Fruit fly (Drosophila melanogaster): ENCODE results near the gene CG3679.
A peak's percentile ranks its signal among the peaks of the same experiment; 100 is the strongest.

The CG3679 gene

DNA sequence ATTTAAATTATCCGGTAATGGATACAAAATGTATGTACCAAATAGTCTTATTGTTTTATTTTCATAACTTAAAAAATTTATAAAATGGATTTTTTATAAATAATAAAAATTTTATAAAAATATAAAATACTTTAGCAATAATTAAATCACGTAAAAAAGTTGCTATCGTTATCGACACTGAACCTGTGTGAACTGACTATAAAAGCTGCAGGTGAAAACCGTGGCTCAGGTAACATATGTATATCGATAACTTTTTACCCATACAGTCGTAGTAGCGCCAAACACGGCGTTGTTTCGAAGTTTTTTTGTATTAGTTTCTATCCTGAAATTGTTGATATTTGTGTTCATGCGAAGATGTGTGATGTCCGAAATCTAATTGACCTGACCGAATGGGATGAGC is at the start of gene CG3679:
CG3679 (plus strand) TSS at position 235 of the 400 bp plus-strand sequence.
- TF ChIP-seq fd85E (GFP tag; optimal IDR thresholded peaks at IDR 0.05) (no peak), CG3032 (tag; optimal IDR thresholded peaks at IDR 0.05) (peak; percentile 7)

DNA sequence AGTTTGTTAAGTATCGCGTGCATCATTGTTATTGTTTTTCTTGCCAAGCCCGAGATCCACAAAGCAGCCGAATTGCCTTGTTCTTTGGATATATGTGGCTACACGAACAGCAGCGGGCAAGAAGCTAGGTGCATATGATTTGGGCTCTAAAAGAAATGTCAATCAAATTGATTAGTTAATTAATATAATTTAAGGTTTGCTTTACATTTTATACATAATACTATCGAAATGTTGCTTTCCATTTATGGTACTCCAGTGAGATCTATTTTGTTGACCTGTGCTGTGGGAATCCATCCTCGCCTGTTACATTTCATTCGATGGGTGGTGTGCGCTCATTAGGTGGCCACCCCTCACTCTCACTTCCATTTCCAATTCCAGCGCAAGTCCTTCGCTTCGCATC is 40.3 kb upstream of the CG3679 start:
- TF ChIP-seq Ets21C (GFP tag; optimal IDR thresholded peaks at IDR 0.05): peak; percentile 18
- TF ChIP-seq CG3919 (GFP tag; optimal IDR thresholded peaks at IDR 0.05): peak; percentile 65
- peak; percentile 65 for TF ChIP-seq CG10669 (GFP tag; optimal IDR thresholded peaks at IDR 0.05)
- peak; percentile 55 for TF ChIP-seq CG1621 (tag; optimal IDR thresholded peaks at IDR 0.05)
- TF ChIP-seq Gug (GFP tag; IDR thresholded peaks at IDR 0.05): no peak; the same call in 1 of the 2 replicates
- peak; percentile 60 for TF ChIP-seq CG3032 (tag; optimal IDR thresholded peaks at IDR 0.05)
- TF ChIP-seq Hr4 (GFP tag; optimal IDR thresholded peaks at IDR 0.05): peak; percentile 49
- peak; percentile 53 for TF ChIP-seq topi (GFP tag; optimal IDR thresholded peaks at IDR 0.05)
- TF ChIP-seq CG6163 (GFP tag; IDR thresholded peaks at IDR 0.05): peak; percentile 79
- peak; percentile 90 for TF ChIP-seq Eip78C (GFP tag)
- TF ChIP-seq CG34406 (GFP tag; optimal IDR thresholded peaks at IDR 0.05): peak; percentile 56
- peak; percentile 58; the same call in 2 of the 3 replicates for TF ChIP-seq CG8119 (GFP tag; IDR thresholded peaks at IDR 0.05)
- TF ChIP-seq CG8319 (GFP tag; optimal IDR thresholded peaks at IDR 0.05): peak; percentile 40
- peak; percentile 60 for TF ChIP-seq Sox102F (GFP tag; optimal IDR thresholded peaks at IDR 0.05)
- peak; percentile 59 for TF ChIP-seq cyc (GFP tag; optimal IDR thresholded peaks at IDR 0.05)
- TF ChIP-seq dsx (GFP tag; optimal IDR thresholded peaks at IDR 0.05; ENCODE audit: poor library complexity, severe bottlenecking): peak; percentile 64
- peak; percentile 62 for TF ChIP-seq pdm3 (GFP tag; optimal IDR thresholded peaks at IDR 0.05)
- TF ChIP-seq CG11762 (GFP tag; optimal IDR thresholded peaks at IDR 0.05; ENCODE audit: insufficient read depth): peak; percentile 29
- peak; percentile 66 for TF ChIP-seq CG15336 (GFP tag; IDR thresholded peaks at IDR 0.05)
- TF ChIP-seq lz (GFP tag; optimal IDR thresholded peaks at IDR 0.05): peak; percentile 54
- TF ChIP-seq CG11294 (GFP tag; IDR thresholded peaks at IDR 0.05): no peak
- TF ChIP-seq vri (GFP tag; optimal IDR thresholded peaks at IDR 0.05): peak; percentile 26
- TF ChIP-seq fd85E (GFP tag; optimal IDR thresholded peaks at IDR 0.05): no peak
- TF ChIP-seq Sox14 (GFP tag; optimal IDR thresholded peaks at IDR 0.05): peak; percentile 28
- TF ChIP-seq CG6854 (GFP tag; optimal IDR thresholded peaks at IDR 0.05): peak; percentile 6
- peak; percentile 55 for TF ChIP-seq CG32006 (GFP tag; optimal IDR thresholded peaks at IDR 0.05)
- peak; percentile 61 for TF ChIP-seq Met (GFP tag; optimal IDR thresholded peaks at IDR 0.05)
- TF ChIP-seq fkh (GFP tag; optimal IDR thresholded peaks at IDR 0.05): no peak
- peak; percentile 50 for TF ChIP-seq CG10631 (GFP tag; optimal IDR thresholded peaks at IDR 0.05)
- peak; percentile 66 for TF ChIP-seq Ets96B (tag; optimal IDR thresholded peaks at IDR 0.05)
- TF ChIP-seq eg (GFP tag; IDR thresholded peaks at IDR 0.05): peak; percentile 42; the same call in 2 of the 3 replicates
- peak; percentile 60 for TF ChIP-seq achi (GFP tag; optimal IDR thresholded peaks at IDR 0.05)
- TF ChIP-seq CG7368 (GFP tag; optimal IDR thresholded peaks at IDR 0.05): peak; percentile 51
- TF ChIP-seq svp (GFP tag): peak; percentile 86
- TF ChIP-seq salr (GFP tag; optimal IDR thresholded peaks at IDR 0.05): peak in 1 of 2 experiments; percentile 6
- TF ChIP-seq CG4318 (GFP tag; optimal IDR thresholded peaks at IDR 0.05): no peak
- TF ChIP-seq Hr39 (GFP tag; optimal IDR thresholded peaks at IDR 0.05): peak; percentile 53
- no peak for TF ChIP-seq Blimp-1 (GFP tag; optimal IDR thresholded peaks at IDR 0.05)
- TF ChIP-seq CG16779 (tag; optimal IDR thresholded peaks at IDR 0.05): no peak
- peak; percentile 10 for TF ChIP-seq Sox15 (GFP tag; optimal IDR thresholded peaks at IDR 0.05)
- peak; percentile 38 for TF ChIP-seq CG11902 (GFP tag; optimal IDR thresholded peaks at IDR 0.05)
- peak; percentile 53 for TF ChIP-seq CG31627 (GFP tag; optimal IDR thresholded peaks at IDR 0.05)
- peak; percentile 59 for TF ChIP-seq CG6792 (GFP tag; optimal IDR thresholded peaks at IDR 0.05)
- TF ChIP-seq Smox (GFP tag; optimal IDR thresholded peaks at IDR 0.05): peak; percentile 49
- TF ChIP-seq CG6276 (GFP tag; optimal IDR thresholded peaks at IDR 0.05): no peak
- peak; percentile 62 to 73 for TF ChIP-seq ss (GFP tag; optimal IDR thresholded peaks at IDR 0.05)
- peak; percentile 9 for TF ChIP-seq Eip93F (GFP tag; optimal IDR thresholded peaks at IDR 0.05)
- TF ChIP-seq CG6808 (GFP tag; optimal IDR thresholded peaks at IDR 0.05): peak; percentile 60
- peak; percentile 59 for TF ChIP-seq Eip75B (GFP tag; optimal IDR thresholded peaks at IDR 0.05)
- no peak for TF ChIP-seq Hr38 (GFP tag; optimal IDR thresholded peaks at IDR 0.05)

Measured in whole organism, prepupa.